Fruit fly (Drosophila melanogaster) whole organism, embryonic: ENCODE data around the gene Prp16.
A peak's percentile ranks its signal among the peaks of the same experiment; 100 is the strongest.

ENCODE experiments used
- Abd-B ChIP-seq: fragments of 200-800 bp; sonication (Bioruptor generic); optimal IDR thresholded peaks from 2 replicates; lab custom pipeline; 2018; ENCODE audit warnings: missing biosample characterization, mild to moderate bottlenecking, missing genetic modification characterization, moderate library complexity
- Asciz ChIP-seq: fragments of 200-800 bp; sonication (Bioruptor generic); optimal IDR thresholded peaks from 2 replicates; lab custom pipeline; 2017; ENCODE audit warnings: missing biosample characterization, mild to moderate bottlenecking, missing genetic modification characterization, missing genetic modification reagents
- B-H1 ChIP-seq: fragments of 200-800 bp; sonication (Bioruptor generic); IDR thresholded peaks from 3 replicates; pipeline ENCODE4 v1.3.6; 2022; ENCODE audit warnings: missing biosample characterization, missing genetic modification characterization
- BtbVII ChIP-seq: fragments of 200-800 bp; sonication (Bioruptor generic); optimal IDR thresholded peaks from 3 replicates; lab custom pipeline; 2017; ENCODE audit warnings: missing biosample characterization, mild to moderate bottlenecking, missing genetic modification characterization
- CG10654 ChIP-seq: fragments of 200-800 bp; sonication (Bioruptor generic); optimal IDR thresholded peaks from 2 replicates; lab custom pipeline; 2016; ENCODE audit warnings: missing biosample characterization, missing genetic modification characterization
- CG11504 ChIP-seq: fragments of 200-800 bp; sonication (Bioruptor generic); optimal IDR thresholded peaks from 3 replicates; lab custom pipeline; 2019; ENCODE audit warnings: missing biosample characterization, mild to moderate bottlenecking, missing genetic modification characterization, moderate library complexity
- CG12236 ChIP-seq: fragments of 200-800 bp; sonication (Bioruptor generic); optimal IDR thresholded peaks from 2 replicates; lab custom pipeline; 2016; ENCODE audit warnings: missing biosample characterization, missing genetic modification characterization
- CG12299 ChIP-seq: fragments of 200-800 bp; sonication (Bioruptor generic); optimal IDR thresholded peaks from 2 replicates; lab custom pipeline; 2018; ENCODE audit warnings: missing biosample characterization, mild to moderate bottlenecking, missing genetic modification characterization
- CG13287 ChIP-seq: fragments of 200-800 bp; sonication (Bioruptor generic); IDR thresholded peaks from 2 replicates; pipeline ENCODE4 v1.3.6; 2022; ENCODE audit warnings: missing biosample characterization, missing genetic modification characterization; ENCODE audit not compliant: partially characterized antibody
- CG15514 ChIP-seq: fragments of 200-800 bp; sonication (Bioruptor generic); optimal IDR thresholded peaks from 3 replicates; lab custom pipeline; 2017; ENCODE audit warnings: missing biosample characterization, missing genetic modification characterization, mild to moderate bottlenecking, moderate library complexity, missing genetic modification reagents
- CG17186 ChIP-seq: fragments of 200-800 bp; sonication (Bioruptor generic); optimal IDR thresholded peaks from 3 replicates; lab custom pipeline; 2017; ENCODE audit warnings: missing biosample characterization, missing genetic modification reagents, missing genetic modification characterization
- CG18011 ChIP-seq: fragments of 200-800 bp; sonication (Bioruptor generic); optimal IDR thresholded peaks from 2 replicates; lab custom pipeline; 2017; ENCODE audit warnings: missing biosample characterization, missing genetic modification characterization, mild to moderate bottlenecking, moderate library complexity, missing genotype
- CG4282 ChIP-seq: fragments of 200-800 bp; sonication (Bioruptor generic); optimal IDR thresholded peaks from 2 replicates; lab custom pipeline; 2016; ENCODE audit warnings: missing biosample characterization, missing genetic modification characterization
- CG4730 ChIP-seq: fragments of 200-800 bp; sonication (Bioruptor generic); IDR thresholded peaks from 2 replicates; pipeline ENCODE4 v1.3.6; 2022; ENCODE audit warnings: missing biosample characterization, missing genetic modification characterization
- CG5180 ChIP-seq: fragments of 200-800 bp; sonication (Bioruptor generic); optimal IDR thresholded peaks from 3 replicates; lab custom pipeline; 2017; ENCODE audit warnings: missing biosample characterization, missing genetic modification characterization, mild to moderate bottlenecking, moderate library complexity, missing genetic modification reagents
- CG5953 ChIP-seq: fragments of 200-800 bp; sonication (Bioruptor generic); IDR thresholded peaks from 2 replicates; pipeline ENCODE4 v1.3.6; 2022; ENCODE audit warnings: missing biosample characterization, missing genetic modification characterization
- CG6813 ChIP-seq: fragments of 200-800 bp; sonication (Bioruptor generic); optimal IDR thresholded peaks from 2 replicates; lab custom pipeline; 2017; ENCODE audit warnings: missing biosample characterization, missing genetic modification characterization, mild to moderate bottlenecking, moderate library complexity, missing genetic modification reagents
- CG8924 ChIP-seq: fragments of 200-800 bp; optimal IDR thresholded peaks from 3 replicates; lab custom pipeline; 2019; ENCODE audit warnings: missing biosample characterization, mild to moderate bottlenecking, missing genetic modification characterization, moderate library complexity
- CG9797 ChIP-seq: fragments of 200-800 bp; sonication (Bioruptor generic); optimal IDR thresholded peaks from 3 replicates; lab custom pipeline; 2018; ENCODE audit warnings: missing biosample characterization, mild to moderate bottlenecking, missing genetic modification characterization
- CG9932 ChIP-seq: fragments of 200-800 bp; sonication (Bioruptor generic); IDR thresholded peaks from 2 replicates; pipeline ENCODE4 v1.3.6; 2022; ENCODE audit warnings: missing biosample characterization, missing genetic modification characterization
- Chrac-16 ChIP-seq: fragments of 200-800 bp; sonication (Bioruptor generic); optimal IDR thresholded peaks from 3 replicates; lab custom pipeline; 2016; ENCODE audit warnings: missing biosample characterization, missing genetic modification characterization
- HLH54F ChIP-seq: fragments of 200-800 bp; sonication (Bioruptor generic); optimal IDR thresholded peaks from 3 replicates; lab custom pipeline; 2016; ENCODE audit warnings: missing biosample characterization, missing genetic modification characterization
- Myb ChIP-seq: fragments of 200-800 bp; sonication (Bioruptor generic); optimal IDR thresholded peaks from 2 replicates; lab custom pipeline; 2016; ENCODE audit warnings: missing biosample characterization, missing genetic modification characterization
- NC2α ChIP-seq: fragments of 200-800 bp; sonication (Bioruptor generic); optimal IDR thresholded peaks from 2 replicates; lab custom pipeline; 2016; ENCODE audit warnings: missing biosample characterization, missing genetic modification characterization
- Optix ChIP-seq: fragments of 200-800 bp; sonication (Bioruptor generic); IDR thresholded peaks from 3 replicates; pipeline ENCODE4 v1.3.6; 2022; ENCODE audit warnings: missing biosample characterization, missing genetic modification characterization
- Scr ChIP-seq: fragments of 200-800 bp; sonication (Bioruptor generic); IDR thresholded peaks from 2 replicates; pipeline ENCODE4 v1.3.6; 2022; ENCODE audit warnings: missing biosample characterization, missing genetic modification characterization; ENCODE audit not compliant: partially characterized antibody
- Tbp ChIP-seq: fragments of >200 bp; optimal IDR thresholded peaks from 2 replicates; lab custom pipeline; 2018; ENCODE audit warnings: missing biosample characterization, missing genetic modification characterization
- amos ChIP-seq: fragments of 200-800 bp; sonication (Bioruptor generic); IDR thresholded peaks from 2 replicates; pipeline ENCODE4 v1.3.6; 2022; ENCODE audit warnings: missing biosample characterization, missing genetic modification characterization; ENCODE audit not compliant: partially characterized antibody
- ase ChIP-seq: fragments of 200-800 bp; sonication (Bioruptor generic); IDR thresholded peaks from 3 replicates; pipeline ENCODE4 v1.3.6; 2022; ENCODE audit warnings: missing biosample characterization, missing genetic modification characterization
- ash1 ChIP-seq: fragments of 200-800 bp; sonication (Bioruptor generic); optimal IDR thresholded peaks from 2 replicates; lab custom pipeline; 2018; ENCODE audit warnings: missing biosample characterization, mild to moderate bottlenecking, missing genetic modification characterization
- ci ChIP-seq: fragments of 200-800 bp; sonication (Bioruptor generic); IDR thresholded peaks from 3 replicates; pipeline ENCODE4 v1.3.6; 2022; ENCODE audit warnings: missing biosample characterization, missing genetic modification characterization
- dimm ChIP-seq: fragments of 200-800 bp; sonication (Bioruptor generic); IDR thresholded peaks from 2 replicates; pipeline ENCODE4 v1.3.6; 2022; ENCODE audit warnings: missing biosample characterization, missing genetic modification characterization
- dm ChIP-seq: fragments of 200-800 bp; sonication (Bioruptor generic); optimal IDR thresholded peaks from 3 replicates; lab custom pipeline; 2016; ENCODE audit warnings: missing biosample characterization, missing genetic modification characterization
- dmrt99B ChIP-seq: fragments of 200-800 bp; sonication (Bioruptor generic); optimal IDR thresholded peaks from 2 replicates; lab custom pipeline; 2018; ENCODE audit warnings: missing biosample characterization, mild to moderate bottlenecking, missing genetic modification characterization, moderate library complexity
- eyg ChIP-seq: fragments of 200-800 bp; sonication (Bioruptor generic); optimal IDR thresholded peaks from 3 replicates; lab custom pipeline; 2016; ENCODE audit warnings: missing biosample characterization, missing genetic modification characterization
- nmo ChIP-seq: fragments of 200-800 bp; sonication (Bioruptor generic); optimal IDR thresholded peaks from 2 replicates; lab custom pipeline; 2018; ENCODE audit warnings: missing biosample characterization, mild to moderate bottlenecking, missing genetic modification characterization, moderate library complexity
- peb ChIP-seq: fragments of 200-800 bp; sonication (Bioruptor generic); IDR thresholded peaks from 2 replicates; pipeline ENCODE4 v1.3.6; 2022; ENCODE audit warnings: missing biosample characterization, missing genetic modification characterization
- phol ChIP-seq: fragments of 200-800 bp; sonication (Bioruptor generic); optimal IDR thresholded peaks from 3 replicates; lab custom pipeline; 2018; ENCODE audit warnings: missing biosample characterization, mild to moderate bottlenecking, missing genetic modification characterization, moderate library complexity
- row ChIP-seq: fragments of 200-800 bp; sonication (Bioruptor generic); IDR thresholded peaks from 3 replicates; pipeline ENCODE4 v1.3.6; 2022; ENCODE audit warnings: missing biosample characterization, missing genetic modification characterization
- scrt ChIP-seq: fragments of 200-800 bp; sonication (Bioruptor generic); optimal IDR thresholded peaks from 2 replicates; lab custom pipeline; 2018; ENCODE audit warnings: missing biosample characterization, mild to moderate bottlenecking, missing genetic modification characterization, moderate library complexity
- slp2 ChIP-seq: fragments of 200-800 bp; sonication (Bioruptor generic); optimal IDR thresholded peaks from 2 replicates; lab custom pipeline; 2016; ENCODE audit warnings: missing biosample characterization, missing genetic modification characterization
- stwl ChIP-seq: fragments of 200-800 bp; sonication (Bioruptor generic); optimal IDR thresholded peaks from 3 replicates; lab custom pipeline; 2018; ENCODE audit warnings: missing biosample characterization, mild to moderate bottlenecking, missing genetic modification characterization, moderate library complexity
- sug ChIP-seq: fragments of 200-800 bp; optimal IDR thresholded peaks from 2 replicates; lab custom pipeline; 2019; ENCODE audit warnings: missing biosample characterization, mild to moderate bottlenecking, missing genetic modification characterization, moderate library complexity
- tgo ChIP-seq: fragments of 200-800 bp; sonication (Bioruptor generic); IDR thresholded peaks from 3 replicates; pipeline ENCODE4 v1.3.6; 2022; ENCODE audit warnings: missing biosample characterization, missing genetic modification characterization
- tll ChIP-seq, 2 experiments: fragments of 200-800 bp in 1 of 2; fragments of >200 bp in 1 of 2; sonication (Bioruptor generic) in 1 of 2; optimal IDR thresholded peaks; 2 replicates each; lab custom pipeline; 2017 to 2019; ENCODE audit warnings: missing biosample characterization in 2 of 2, missing genetic modification characterization in 2 of 2, mild to moderate bottlenecking in 1 of 2, moderate library complexity in 1 of 2
- vnd ChIP-seq: fragments of 200-800 bp; sonication (Bioruptor generic); IDR thresholded peaks from 3 replicates; pipeline ENCODE4 v1.3.6; 2022; ENCODE audit warnings: missing biosample characterization, missing genetic modification characterization; ENCODE audit not compliant: partially characterized antibody
- z ChIP-seq: fragments of 200-800 bp; sonication (Bioruptor generic); IDR thresholded peaks from 3 replicates; pipeline ENCODE4 v1.3.6; 2022; ENCODE audit warnings: missing biosample characterization, missing genetic modification characterization
- zen2 ChIP-seq: fragments of 200-800 bp; sonication (Bioruptor generic); IDR thresholded peaks from 3 replicates; pipeline ENCODE4 v1.3.6; 2022; ENCODE audit warnings: missing biosample characterization, missing genetic modification characterization; ENCODE audit not compliant: partially characterized antibody

The Prp16 gene

DNA sequence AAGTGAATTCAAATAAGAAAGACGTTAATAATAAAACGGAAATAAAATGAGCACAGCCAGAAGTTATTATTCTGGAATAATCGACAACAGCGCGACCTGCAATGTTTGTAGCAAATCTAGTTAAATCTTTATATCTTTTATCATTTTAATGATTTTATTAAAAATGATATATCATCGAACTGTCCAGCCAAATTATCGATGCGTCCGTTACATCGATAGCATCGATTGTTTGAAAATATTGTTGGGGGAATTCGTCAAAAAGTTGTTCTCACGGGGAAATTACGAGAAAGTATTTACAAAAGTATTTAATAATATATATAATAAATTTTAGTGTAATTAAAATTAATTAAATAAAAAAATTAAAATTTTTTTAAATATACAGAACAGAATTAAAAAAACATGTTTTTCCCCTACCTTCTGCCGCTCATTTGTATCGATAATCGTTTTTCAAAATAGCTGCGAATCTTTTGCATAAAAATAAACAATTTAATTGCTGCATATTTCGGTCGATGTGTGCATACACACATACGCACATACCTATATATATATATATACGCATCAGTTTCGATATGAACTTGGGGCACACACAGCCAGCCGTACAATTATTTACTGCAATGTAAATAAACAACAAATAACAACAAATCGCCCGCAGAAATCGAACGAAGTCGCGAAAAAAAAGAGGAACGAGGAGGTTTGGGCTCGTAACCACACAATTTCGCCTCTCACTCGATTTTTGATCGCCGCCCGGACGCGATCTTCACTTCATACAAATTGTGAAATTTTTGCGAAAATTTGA lies 42.0 kb downstream of the Prp16 start, which contains the start of gene CG32599 (continued):
- TF ChIP-seq ash1 (GFP tag; lab: Kevin White, UChicago) (no peak), CG9932 (GFP tag; lab: Robert Waterston, UW) (no peak), nmo (peak; percentile 48), CG6813 (GFP tag; lab: Kevin White, UChicago) (no peak), CG10654 (GFP tag; lab: Kevin White, UChicago) (peak; percentile 18), Myb (GFP tag; lab: Kevin White, UChicago) (peak; percentile 51), row (GFP tag; lab: Robert Waterston, UW) (peak; percentile 66), tll (GFP tag; optimal IDR thresholded peaks at IDR 0.05; lab: Kevin White, UChicago) (no peak), CG17186 (GFP tag; lab: Kevin White, UChicago) (no peak), dm (GFP tag; lab: Kevin White, UChicago) (no peak), CG4730 (GFP tag; lab: Robert Waterston, UW) (peak; percentile 42; the same call in 1 of the 2 replicates), CG8924 (tag; lab: Kevin White, UChicago) (peak; percentile 51), CG9797 (GFP tag; lab: Kevin White, UChicago) (no peak), Tbp (GFP tag; lab: Kevin White, UChicago) (no peak), sug (tag; lab: Kevin White, UChicago) (no peak), dmrt99B (tag; lab: Kevin White, UChicago) (peak; percentile 21), dimm (GFP tag; lab: Robert Waterston, UW) (no peak), CG15514 (GFP tag; lab: Kevin White, UChicago) (peak; percentile 18), CG5953 (GFP tag; lab: Robert Waterston, UW) (no peak), CG5180 (GFP tag; lab: Kevin White, UChicago) (no peak), CG12299 (tag; lab: Kevin White, UChicago) (no peak), Chrac-16 (GFP tag; lab: Kevin White, UChicago) (no peak), B-H1 (peak; percentile 23; the same call in 1 of the 3 replicates), vnd (peak; percentile 58; the same call in 2 of the 3 replicates), Asciz (no peak), tgo (peak; percentile 51), CG12236 (GFP tag; lab: Kevin White, UChicago) (no peak), scrt (GFP tag; lab: Kevin White, UChicago) (no peak), HLH54F (GFP tag; lab: Kevin White, UChicago) (no peak), z (no peak), Scr (GFP tag; lab: Robert Waterston, UW) (peak; percentile 68), eyg (GFP tag; lab: Kevin White, UChicago) (no peak), ci (GFP tag; lab: Robert Waterston, UW) (peak; percentile 19; the same call in 1 of the 3 replicates), slp2 (GFP tag; lab: Kevin White, UChicago) (no peak), CG13287 (GFP tag; lab: Robert Waterston, UW) (peak; percentile 72), amos (GFP tag; lab: Robert Waterston, UW) (peak; percentile 62), NC2α (GFP tag; lab: Kevin White, UChicago) (no peak), Abd-B (peak; percentile 30), CG4282 (GFP tag; lab: Kevin White, UChicago) (no peak), CG18011 (GFP tag; lab: Kevin White, UChicago) (no peak), zen2 (no peak; the same call in 2 of the 3 replicates), CG11504 (tag; lab: Kevin White, UChicago) (peak; percentile 53), Optix (GFP tag; lab: Robert Waterston, UW) (no peak), ase (GFP tag; lab: Robert Waterston, UW) (peak; percentile 54; the same call in 1 of the 3 replicates), BtbVII (GFP tag; lab: Kevin White, UChicago) (no peak), stwl (tag; lab: Kevin White, UChicago) (peak; percentile 53), phol (peak; percentile 57), peb (no peak)
